Fruit fly (Drosophila melanogaster): ENCODE measurements around the gene lmd.

lmd gene

DNA sequence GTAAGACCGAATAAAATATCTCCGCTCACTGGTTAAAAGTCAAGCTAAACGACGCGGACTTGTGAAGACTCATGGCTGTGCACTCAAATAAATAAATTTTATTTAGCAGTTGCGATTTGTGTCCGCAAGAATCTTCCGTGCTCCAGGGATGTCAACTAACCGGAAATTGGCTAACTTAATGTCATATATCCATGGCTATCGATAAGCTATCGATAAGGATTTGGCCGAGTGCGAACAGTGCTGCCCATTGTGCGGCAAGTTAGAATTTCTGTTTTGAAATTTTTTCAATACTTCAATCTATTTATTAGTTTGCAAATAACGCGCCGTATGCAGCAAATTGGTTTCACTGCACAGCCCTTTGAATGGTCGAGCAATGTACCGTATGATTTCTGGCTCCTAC lies 27.4 kb upstream of the lmd start, which contains the start of gene p53:
Gene p53, minus strand, starts transcription at position 147 of the 400 bp plus-strand sequence.
- no peak for TF ChIP-seq rn (GFP tag; IDR thresholded peaks at IDR 0.05)
- no peak for TF ChIP-seq Pif1A (GFP tag; optimal IDR thresholded peaks at IDR 0.05)
- TF ChIP-seq gl (tag; optimal IDR thresholded peaks at IDR 0.05), result peak; percentile 11
- TF ChIP-seq CG15710 (tag; optimal IDR thresholded peaks at IDR 0.05), result peak; percentile 38
- peak; percentile 20 for TF ChIP-seq CG34367 (tag; optimal IDR thresholded peaks at IDR 0.05)
- TF ChIP-seq CG10348 (GFP tag; IDR thresholded peaks at IDR 0.05), result no peak
- peak; percentile 71 for TF ChIP-seq Snoo (tag; optimal IDR thresholded peaks at IDR 0.05)
- TF ChIP-seq Ets98B (GFP tag; IDR thresholded peaks at IDR 0.05), result peak; percentile 42
- peak; percentile 28; the same call in 1 of the 2 replicates for TF ChIP-seq CG32121 (GFP tag; IDR thresholded peaks at IDR 0.05)
- no peak for TF ChIP-seq D1 (tag; optimal IDR thresholded peaks at IDR 0.05)
- TF ChIP-seq Pif1B (GFP tag; optimal IDR thresholded peaks at IDR 0.05), result no peak
- TF ChIP-seq CG8301 (tag; optimal IDR thresholded peaks at IDR 0.05), result no peak
- no peak for TF ChIP-seq CG9948 (tag; optimal IDR thresholded peaks at IDR 0.05)
- TF ChIP-seq CG4496 (GFP tag; IDR thresholded peaks at IDR 0.05), result peak; percentile 83
- TF ChIP-seq CG17806 (tag; optimal IDR thresholded peaks at IDR 0.05), result peak; percentile 56
- TF ChIP-seq CG14655 (GFP tag; optimal IDR thresholded peaks at IDR 0.05), result no peak
- TF ChIP-seq fd96Ca (GFP tag; IDR thresholded peaks at IDR 0.05), result 0 out of 3 replicates have a peak, but pooled peaks have one; percentile 20
- TF ChIP-seq EcR (GFP tag; optimal IDR thresholded peaks at IDR 0.05), result no peak
- TF ChIP-seq CG8159 (tag; optimal IDR thresholded peaks at IDR 0.05), result no peak
- TF ChIP-seq CG12605 (GFP tag; IDR thresholded peaks at IDR 0.05), result no peak
- no peak for TF ChIP-seq CG13204 (GFP tag; optimal IDR thresholded peaks at IDR 0.05)

DNA sequence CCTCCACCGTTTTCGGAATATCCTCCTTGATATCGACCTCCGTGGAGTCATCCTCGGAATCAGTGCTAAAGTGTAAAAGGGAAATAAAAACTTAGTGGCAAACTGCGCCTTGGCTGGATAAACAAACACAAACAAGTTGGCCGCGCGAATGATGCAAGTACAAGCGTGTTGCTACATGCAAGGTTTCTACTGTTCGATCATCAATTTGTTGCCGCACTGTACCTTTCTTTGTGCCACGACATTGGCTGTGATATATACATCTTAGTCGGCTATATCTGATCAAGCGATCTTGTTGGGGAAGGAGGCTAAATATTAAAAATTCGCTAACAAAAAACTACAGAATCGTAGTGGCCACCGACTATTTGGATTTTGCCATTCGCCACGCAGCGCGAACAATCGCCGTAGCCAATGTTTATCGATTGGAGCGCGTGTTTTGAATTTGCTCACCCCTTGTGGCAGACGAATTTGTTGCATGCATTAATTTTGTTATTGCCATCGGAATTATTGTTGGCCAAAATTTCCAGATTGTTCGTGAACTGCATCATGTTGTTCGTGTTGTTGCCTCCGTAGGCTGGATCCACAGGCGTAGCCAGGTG lies 26.7 kb upstream of the lmd start:
- no peak for TF ChIP-seq CG13204 (GFP tag; optimal IDR thresholded peaks at IDR 0.05)
- no peak for TF ChIP-seq CG34367 (tag; optimal IDR thresholded peaks at IDR 0.05)

DNA sequence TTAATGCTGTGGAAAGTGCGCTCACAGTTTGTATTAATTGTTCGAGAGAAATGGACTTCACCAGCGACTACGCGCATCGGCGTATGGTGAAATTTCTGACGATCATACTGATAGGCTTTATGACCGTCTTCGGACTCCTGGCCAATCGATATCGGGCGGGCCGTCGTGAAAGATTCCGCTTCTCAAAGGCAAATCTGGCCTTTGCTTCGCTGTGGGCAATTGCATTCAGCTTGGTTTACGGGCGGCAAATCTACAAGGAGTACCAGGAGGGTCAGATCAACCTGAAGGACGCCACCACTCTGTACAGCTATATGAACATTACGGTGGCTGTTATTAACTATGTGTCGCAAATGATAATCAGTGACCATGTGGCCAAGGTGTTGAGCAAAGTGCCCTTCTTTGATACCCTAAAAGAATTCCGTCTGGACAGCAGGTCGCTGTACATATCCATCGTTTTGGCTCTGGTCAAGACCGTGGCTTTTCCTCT lies 25.2 kb upstream of the lmd start, which contains the start of gene Gr94a:
Gene Gr94a, plus strand, starts transcription at position 51 of the 487 bp plus-strand sequence.
- no peak for TF ChIP-seq CG9948 (tag; optimal IDR thresholded peaks at IDR 0.05)
- no peak for TF ChIP-seq CG32121 (GFP tag; IDR thresholded peaks at IDR 0.05)
- TF ChIP-seq CG10348 (GFP tag; IDR thresholded peaks at IDR 0.05), result no peak
- TF ChIP-seq CG34367 (tag; optimal IDR thresholded peaks at IDR 0.05), result no peak
- TF ChIP-seq CG13204 (GFP tag; optimal IDR thresholded peaks at IDR 0.05), result no peak
- TF ChIP-seq Pif1B (GFP tag; optimal IDR thresholded peaks at IDR 0.05), result no peak

DNA sequence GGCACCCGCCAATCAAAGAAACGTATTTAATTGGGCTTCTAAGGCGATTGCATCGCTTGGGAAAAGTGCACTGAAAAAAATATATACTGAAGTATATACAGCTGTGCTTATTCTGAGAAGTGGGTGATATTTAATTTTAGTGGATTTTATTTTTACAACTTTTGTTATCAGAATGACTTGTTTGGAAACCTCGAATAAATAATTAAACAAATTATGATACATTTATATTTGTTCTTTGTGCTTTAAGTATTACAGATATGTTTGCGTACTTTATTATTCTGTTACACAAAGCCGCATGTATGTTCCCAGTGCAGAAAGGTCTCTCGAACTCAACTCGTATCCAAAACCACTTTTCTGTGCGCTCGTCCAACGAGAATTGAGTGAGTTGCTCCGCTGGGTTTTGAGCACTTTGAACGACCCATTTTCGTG lies 22.2 kb upstream of the lmd start:
- TF ChIP-seq rn (GFP tag; IDR thresholded peaks at IDR 0.05) (peak; percentile 43; the same call in 1 of the 2 replicates), D1 (tag; optimal IDR thresholded peaks at IDR 0.05) (peak; percentile 63), Pif1B (GFP tag; optimal IDR thresholded peaks at IDR 0.05) (peak; percentile 86), CG32121 (GFP tag; IDR thresholded peaks at IDR 0.05) (peak; percentile 90), Pif1A (GFP tag; optimal IDR thresholded peaks at IDR 0.05) (peak; percentile 81), gl (tag; optimal IDR thresholded peaks at IDR 0.05) (no peak), CG15710 (tag; optimal IDR thresholded peaks at IDR 0.05) (peak; percentile 81), CG17806 (tag; optimal IDR thresholded peaks at IDR 0.05) (peak; percentile 77), fd96Ca (GFP tag; IDR thresholded peaks at IDR 0.05) (no peak; the same call in 2 of the 3 replicates), CG34367 (tag; optimal IDR thresholded peaks at IDR 0.05) (peak; percentile 73), CG4496 (GFP tag; IDR thresholded peaks at IDR 0.05) (peak; percentile 72), EcR (GFP tag; optimal IDR thresholded peaks at IDR 0.05) (no peak), CG12605 (GFP tag; IDR thresholded peaks at IDR 0.05) (peak; percentile 56; the same call in 1 of the 2 replicates), Ets98B (GFP tag; IDR thresholded peaks at IDR 0.05) (peak; percentile 72), CG8301 (tag; optimal IDR thresholded peaks at IDR 0.05) (peak; percentile 91), CG13204 (GFP tag; optimal IDR thresholded peaks at IDR 0.05) (no peak), CG8159 (tag; optimal IDR thresholded peaks at IDR 0.05) (peak; percentile 88), Snoo (tag; optimal IDR thresholded peaks at IDR 0.05) (peak; percentile 85), CG9948 (tag; optimal IDR thresholded peaks at IDR 0.05) (peak; percentile 83), CG14655 (GFP tag; optimal IDR thresholded peaks at IDR 0.05) (peak; percentile 93), CG10348 (GFP tag; IDR thresholded peaks at IDR 0.05) (peak; percentile 52; the same call in 1 of the 2 replicates)

DNA sequence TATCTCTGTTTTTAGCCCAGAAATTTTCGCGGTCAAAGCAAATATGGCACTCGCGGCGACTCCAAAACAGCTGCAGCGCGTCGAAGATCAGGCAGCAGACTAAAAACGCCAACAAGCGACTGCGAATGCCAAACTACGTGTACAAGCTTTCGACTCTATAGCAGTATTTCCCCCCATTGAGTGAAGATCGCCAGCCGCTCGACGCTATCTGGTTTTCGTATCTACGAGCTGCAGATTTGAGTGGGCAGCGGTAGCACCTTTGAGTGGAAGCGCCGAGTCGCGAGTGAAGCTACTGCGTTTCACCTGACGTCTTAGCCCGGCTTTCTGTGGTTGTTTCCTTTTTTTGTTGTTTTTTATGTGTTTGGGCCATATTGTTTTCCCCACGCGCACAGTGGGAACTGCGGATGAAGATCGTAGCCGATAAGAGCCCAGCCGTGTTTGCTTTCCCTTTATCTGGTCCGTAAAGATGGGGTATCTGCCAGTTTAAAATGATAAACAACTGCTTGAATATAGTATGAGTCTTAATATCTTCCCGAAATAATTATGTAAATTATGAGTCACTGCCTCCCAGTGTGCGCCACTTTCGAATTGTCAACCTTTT lies 21.7 kb upstream of the lmd start, which contains the start of gene CG17121:
Gene CG17121, minus strand, starts transcription at position 126 of the 601 bp plus-strand sequence.
- TF ChIP-seq CG9948 (tag; optimal IDR thresholded peaks at IDR 0.05) (no peak), fd96Ca (GFP tag; IDR thresholded peaks at IDR 0.05) (peak; percentile 75), CG13204 (GFP tag; optimal IDR thresholded peaks at IDR 0.05) (peak; percentile 45)

DNA sequence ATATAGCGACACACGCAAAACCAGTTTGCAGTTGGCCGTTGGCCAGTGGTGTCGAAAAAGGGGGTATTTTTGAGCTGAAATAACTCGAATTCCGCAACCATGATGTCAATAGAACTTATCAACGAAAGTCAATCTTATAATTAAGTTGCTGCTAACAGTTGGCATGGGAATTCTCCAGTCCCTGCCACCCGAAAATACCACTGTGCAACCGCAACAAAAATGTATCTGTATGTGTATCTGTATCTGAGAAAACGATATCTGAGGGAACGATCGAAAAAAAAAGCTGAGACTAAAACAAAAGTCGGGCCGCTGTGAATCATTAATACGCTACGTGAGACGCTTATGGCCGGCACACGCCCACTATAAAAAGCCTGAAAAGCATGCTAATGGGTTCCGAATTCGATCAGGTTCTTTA lies 20.0 kb upstream of the lmd start:
- TF ChIP-seq Pif1A (GFP tag; optimal IDR thresholded peaks at IDR 0.05) (peak; percentile 88), Ets98B (GFP tag; IDR thresholded peaks at IDR 0.05) (peak; percentile 82), D1 (tag; optimal IDR thresholded peaks at IDR 0.05) (peak; percentile 43), CG17806 (tag; optimal IDR thresholded peaks at IDR 0.05) (peak; percentile 85), CG34367 (tag; optimal IDR thresholded peaks at IDR 0.05) (peak; percentile 84), CG12605 (GFP tag; IDR thresholded peaks at IDR 0.05) (no peak), EcR (GFP tag; optimal IDR thresholded peaks at IDR 0.05) (peak; percentile 71), rn (GFP tag; IDR thresholded peaks at IDR 0.05) (peak; percentile 47; the same call in 1 of the 2 replicates), CG9948 (tag; optimal IDR thresholded peaks at IDR 0.05) (peak; percentile 78), CG14655 (GFP tag; optimal IDR thresholded peaks at IDR 0.05) (peak; percentile 69), CG10348 (GFP tag; IDR thresholded peaks at IDR 0.05) (peak; percentile 36; the same call in 1 of the 2 replicates), CG15710 (tag; optimal IDR thresholded peaks at IDR 0.05) (peak; percentile 90), Snoo (tag; optimal IDR thresholded peaks at IDR 0.05) (peak; percentile 87), Pif1B (GFP tag; optimal IDR thresholded peaks at IDR 0.05) (peak; percentile 90), gl (tag; optimal IDR thresholded peaks at IDR 0.05) (peak; percentile 74), CG8301 (tag; optimal IDR thresholded peaks at IDR 0.05) (peak; percentile 66), CG4496 (GFP tag; IDR thresholded peaks at IDR 0.05) (peak; percentile 90), CG8159 (tag; optimal IDR thresholded peaks at IDR 0.05) (peak; percentile 86), CG13204 (GFP tag; optimal IDR thresholded peaks at IDR 0.05) (peak; percentile 73), CG32121 (GFP tag; IDR thresholded peaks at IDR 0.05) (peak; percentile 77), fd96Ca (GFP tag; IDR thresholded peaks at IDR 0.05) (peak; percentile 89)

Measured in whole organism, pupa.